Fruit fly (Drosophila melanogaster) whole organism, pupa: ENCODE data around the gene CG10863.

ENCODE experiments used
- CG10348 ChIP-seq: fragments of 200-800 bp; sonication (Bioruptor generic); IDR thresholded peaks from 2 replicates; pipeline ENCODE4 v1.3.6; 2022; ENCODE audit warnings: missing biosample characterization, missing genetic modification characterization
- CG12605 ChIP-seq: fragments of 200-800 bp; sonication (Bioruptor generic); IDR thresholded peaks from 2 replicates; pipeline ENCODE4 v1.3.6; 2022; ENCODE audit warnings: missing biosample characterization, missing genetic modification characterization
- CG13204 ChIP-seq: fragments of 200-800 bp; sonication (Bioruptor generic); optimal IDR thresholded peaks from 2 replicates; lab custom pipeline; 2018; ENCODE audit warnings: missing biosample characterization, mild to moderate bottlenecking, missing genetic modification characterization, moderate library complexity
- CG14655 ChIP-seq: fragments of 200-800 bp; sonication (Bioruptor generic); optimal IDR thresholded peaks from 3 replicates; lab custom pipeline; 2017; ENCODE audit warnings: mild to moderate bottlenecking, missing biosample characterization, missing genetic modification reagents, missing genetic modification characterization
- CG15710 ChIP-seq: fragments of 200-800 bp; sonication (Bioruptor generic); optimal IDR thresholded peaks from 2 replicates; lab custom pipeline; 2018; ENCODE audit warnings: missing biosample characterization, mild to moderate bottlenecking, missing genetic modification characterization, moderate library complexity
- CG17806 ChIP-seq: fragments of 200-800 bp; sonication (Bioruptor generic); optimal IDR thresholded peaks from 2 replicates; lab custom pipeline; 2018; ENCODE audit warnings: missing biosample characterization, mild to moderate bottlenecking, missing genetic modification characterization, moderate library complexity
- CG32121 ChIP-seq: fragments of 200-800 bp; sonication (Bioruptor generic); IDR thresholded peaks from 2 replicates; pipeline ENCODE4 v1.3.6; 2022; ENCODE audit warnings: missing biosample characterization, missing genetic modification characterization
- CG34367 ChIP-seq: fragments of 200-800 bp; sonication (Bioruptor generic); optimal IDR thresholded peaks from 2 replicates; lab custom pipeline; 2018; ENCODE audit warnings: missing biosample characterization, mild to moderate bottlenecking, missing genetic modification characterization
- CG4496 ChIP-seq: fragments of 200-800 bp; sonication (Bioruptor generic); IDR thresholded peaks from 3 replicates; pipeline ENCODE4 v1.3.6; 2022; ENCODE audit warnings: missing biosample characterization, missing genetic modification characterization
- CG8159 ChIP-seq: fragments of 200-800 bp; sonication (Bioruptor generic); optimal IDR thresholded peaks from 3 replicates; lab custom pipeline; 2018; ENCODE audit warnings: missing biosample characterization, mild to moderate bottlenecking, missing genetic modification characterization, moderate library complexity
- CG8301 ChIP-seq: fragments of 200-800 bp; sonication (Bioruptor generic); optimal IDR thresholded peaks from 2 replicates; lab custom pipeline; 2018; ENCODE audit warnings: missing biosample characterization, mild to moderate bottlenecking, missing genetic modification characterization
- CG9948 ChIP-seq: fragments of 200-800 bp; sonication (Bioruptor generic); optimal IDR thresholded peaks from 2 replicates; lab custom pipeline; 2018; ENCODE audit warnings: missing biosample characterization, mild to moderate bottlenecking, missing genetic modification characterization, moderate library complexity
- D1 ChIP-seq: fragments of 200-800 bp; sonication (Bioruptor generic); optimal IDR thresholded peaks from 2 replicates; lab custom pipeline; 2018; ENCODE audit warnings: missing biosample characterization, mild to moderate bottlenecking, missing genetic modification characterization, moderate library complexity
- EcR ChIP-seq: fragments of 200-800 bp; sonication (Bioruptor generic); optimal IDR thresholded peaks from 3 replicates; lab custom pipeline; 2019; ENCODE audit warnings: missing biosample characterization, missing genetic modification characterization, mild to moderate bottlenecking, moderate library complexity, missing genetic modification reagents
- Ets98B ChIP-seq: fragments of 200-800 bp; sonication (Bioruptor generic); IDR thresholded peaks from 2 replicates; pipeline ENCODE4 v1.3.6; 2022; ENCODE audit warnings: missing biosample characterization, missing genetic modification characterization
- Pif1A ChIP-seq: fragments of 200-800 bp; sonication (Bioruptor generic); optimal IDR thresholded peaks from 3 replicates; lab custom pipeline; 2016; ENCODE audit warnings: missing biosample characterization, missing genetic modification characterization
- Pif1B ChIP-seq: fragments of 200-800 bp; sonication (Bioruptor generic); optimal IDR thresholded peaks from 3 replicates; lab custom pipeline; 2016; ENCODE audit warnings: missing biosample characterization, missing genetic modification characterization
- Snoo ChIP-seq: fragments of 200-800 bp; sonication (Bioruptor generic); optimal IDR thresholded peaks from 3 replicates; lab custom pipeline; 2017; ENCODE audit warnings: missing biosample characterization, mild to moderate bottlenecking, missing genetic modification characterization, inconsistent platforms
- fd96Ca ChIP-seq: fragments of 200-800 bp; sonication (Bioruptor generic); IDR thresholded peaks from 3 replicates; pipeline ENCODE4 v1.3.6; 2022; ENCODE audit warnings: missing biosample characterization, missing genetic modification characterization
- gl ChIP-seq: fragments of 200-800 bp; sonication (Bioruptor generic); optimal IDR thresholded peaks from 2 replicates; lab custom pipeline; 2018; ENCODE audit warnings: missing biosample characterization, mild to moderate bottlenecking, missing genetic modification characterization
- rn ChIP-seq: fragments of 200-800 bp; sonication (Bioruptor generic); IDR thresholded peaks from 2 replicates; pipeline ENCODE4 v1.3.6; 2022; ENCODE audit warnings: missing biosample characterization, missing genetic modification characterization

Gene CG10863

DNA sequence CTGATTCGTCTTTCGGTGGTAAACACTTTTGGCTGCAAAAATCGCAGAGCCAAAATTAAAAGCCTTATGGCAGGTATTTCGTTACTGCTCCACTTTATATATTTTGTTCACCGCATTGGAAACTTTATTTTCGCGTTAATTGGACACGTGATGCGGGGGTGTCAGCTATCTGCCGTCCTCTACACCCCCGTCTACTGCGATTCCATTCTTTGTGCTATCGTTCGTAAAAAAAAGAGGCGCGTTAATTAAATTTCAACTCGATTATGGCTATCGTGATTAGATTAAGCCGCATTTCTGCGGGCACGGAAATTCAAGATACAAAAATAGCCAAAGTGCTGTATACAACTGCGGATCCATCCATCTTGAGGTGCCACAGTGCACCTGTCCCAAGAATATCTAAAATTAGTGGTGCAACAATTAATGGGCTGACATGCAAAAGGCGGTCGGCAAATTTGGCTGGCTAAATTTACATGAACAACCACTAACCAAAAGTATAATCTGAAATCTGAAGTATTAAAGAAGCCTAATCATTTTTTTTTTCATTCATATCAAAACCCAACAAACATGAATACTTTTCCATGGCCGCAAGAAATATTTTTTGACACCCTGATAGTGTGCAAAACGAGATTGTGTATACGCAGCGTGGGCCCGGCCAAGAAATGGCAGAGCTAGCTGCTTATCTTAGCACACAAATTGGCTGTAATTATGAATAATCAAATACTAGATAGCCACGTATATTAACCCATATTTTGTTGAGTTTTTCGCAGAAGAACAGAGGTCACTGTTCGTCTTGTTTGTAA lies 12.1 kb downstream of the CG10863 start:
- no peak for TF ChIP-seq EcR (GFP tag; lab: Kevin White, UChicago)
- TF ChIP-seq CG8301 (tag; lab: Kevin White, UChicago), result no peak

dm6 chr3L:3928943-3929785 lies 13.1 kb downstream of the CG10863 start:
- TF ChIP-seq Snoo (no peak), CG34367 (no peak), CG8301 (tag; lab: Kevin White, UChicago) (no peak), CG17806 (tag; lab: Kevin White, UChicago) (no peak), CG14655 (no peak), CG8159 (tag; lab: Kevin White, UChicago) (no peak), CG4496 (GFP tag; lab: Robert Waterston, UW) (no peak), gl (tag; lab: Kevin White, UChicago) (no peak), D1 (tag; lab: Kevin White, UChicago) (no peak), Ets98B (no peak), CG10348 (no peak), CG9948 (tag; lab: Kevin White, UChicago) (no peak), Pif1B (GFP tag; lab: Kevin White, UChicago) (no peak), rn (GFP tag; lab: Robert Waterston, UW) (no peak), CG12605 (GFP tag; lab: Robert Waterston, UW) (no peak), Pif1A (GFP tag; lab: Kevin White, UChicago) (no peak), fd96Ca (GFP tag; lab: Robert Waterston, UW) (no peak), CG32121 (GFP tag; lab: Robert Waterston, UW) (no peak)
- TF ChIP-seq, all 21 proteins: peak for 0

DNA sequence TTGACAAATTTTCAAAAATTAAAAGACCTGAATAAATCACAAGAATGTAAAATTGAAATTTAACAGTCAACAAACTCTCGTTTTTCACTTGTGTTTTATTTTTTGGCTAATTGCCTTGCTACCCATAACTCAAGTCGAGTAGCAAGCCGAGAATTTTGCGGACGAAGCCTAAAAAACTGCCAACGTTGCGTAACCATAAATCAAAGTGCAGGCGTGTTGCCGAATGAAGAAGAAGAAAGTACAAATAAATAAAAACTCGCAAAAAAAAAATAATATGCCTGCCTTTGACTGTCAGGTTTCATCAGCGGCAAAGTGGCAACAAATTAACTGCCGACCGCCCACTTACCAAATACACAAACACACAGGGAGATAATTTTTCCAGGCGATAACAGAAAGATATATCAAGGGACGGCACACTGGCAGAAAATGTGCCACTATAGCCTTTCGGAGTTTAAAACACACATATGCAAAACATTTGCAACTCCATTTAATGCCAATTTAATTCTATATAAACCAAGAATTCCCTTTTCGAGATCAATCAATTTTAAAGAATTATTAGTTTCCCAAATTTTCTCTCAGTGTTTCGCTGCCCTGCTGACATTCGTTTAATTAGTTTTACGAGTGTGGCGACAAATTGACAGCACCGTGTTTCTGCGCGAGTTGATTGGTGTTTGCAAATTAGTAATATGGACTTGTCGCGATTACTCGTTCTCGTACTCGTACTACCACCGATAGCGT lies 13.9 kb downstream of the CG10863 start:
- TF ChIP-seq CG8301 (tag; lab: Kevin White, UChicago), result peak; percentile 29
- TF ChIP-seq Pif1B (GFP tag; lab: Kevin White, UChicago), result peak; percentile 72
- TF ChIP-seq Pif1A (GFP tag; lab: Kevin White, UChicago), result peak; percentile 73
- peak; percentile 75 for TF ChIP-seq fd96Ca (GFP tag; lab: Robert Waterston, UW)
- TF ChIP-seq CG32121 (GFP tag; lab: Robert Waterston, UW), result peak; percentile 30; the same call in 1 of the 2 replicates
- peak; percentile 69 for TF ChIP-seq CG4496 (GFP tag; lab: Robert Waterston, UW)
- no peak for TF ChIP-seq CG13204 (GFP tag; lab: Kevin White, UChicago)
- no peak for TF ChIP-seq EcR (GFP tag; lab: Kevin White, UChicago)
- peak; percentile 43; the same call in 1 of the 2 replicates for TF ChIP-seq CG10348
- TF ChIP-seq D1 (tag; lab: Kevin White, UChicago), result no peak
- TF ChIP-seq gl (tag; lab: Kevin White, UChicago), result no peak
- peak; percentile 75 for TF ChIP-seq CG8159 (tag; lab: Kevin White, UChicago)
- TF ChIP-seq CG15710 (tag; lab: Kevin White, UChicago), result peak; percentile 77
- peak; percentile 55 for TF ChIP-seq CG14655
- peak; percentile 82 for TF ChIP-seq CG12605 (GFP tag; lab: Robert Waterston, UW)
- peak; percentile 50 for TF ChIP-seq CG17806 (tag; lab: Kevin White, UChicago)
- no peak for TF ChIP-seq CG9948 (tag; lab: Kevin White, UChicago)
- peak; percentile 54 for TF ChIP-seq CG34367
- peak; percentile 82 for TF ChIP-seq Snoo
- TF ChIP-seq rn (GFP tag; lab: Robert Waterston, UW), result no peak
- peak; percentile 74 for TF ChIP-seq Ets98B

- TF ChIP-seq CG10348 (no peak), fd96Ca (GFP tag; lab: Robert Waterston, UW) (no peak), Ets98B (no peak), CG8159 (tag; lab: Kevin White, UChicago) (no peak), CG12605 (GFP tag; lab: Robert Waterston, UW) (no peak), CG13204 (GFP tag; lab: Kevin White, UChicago) (no peak)
These were observed 14.8 kb downstream of the CG10863 start for dm6 chr3L:3927462-3927861.

DNA sequence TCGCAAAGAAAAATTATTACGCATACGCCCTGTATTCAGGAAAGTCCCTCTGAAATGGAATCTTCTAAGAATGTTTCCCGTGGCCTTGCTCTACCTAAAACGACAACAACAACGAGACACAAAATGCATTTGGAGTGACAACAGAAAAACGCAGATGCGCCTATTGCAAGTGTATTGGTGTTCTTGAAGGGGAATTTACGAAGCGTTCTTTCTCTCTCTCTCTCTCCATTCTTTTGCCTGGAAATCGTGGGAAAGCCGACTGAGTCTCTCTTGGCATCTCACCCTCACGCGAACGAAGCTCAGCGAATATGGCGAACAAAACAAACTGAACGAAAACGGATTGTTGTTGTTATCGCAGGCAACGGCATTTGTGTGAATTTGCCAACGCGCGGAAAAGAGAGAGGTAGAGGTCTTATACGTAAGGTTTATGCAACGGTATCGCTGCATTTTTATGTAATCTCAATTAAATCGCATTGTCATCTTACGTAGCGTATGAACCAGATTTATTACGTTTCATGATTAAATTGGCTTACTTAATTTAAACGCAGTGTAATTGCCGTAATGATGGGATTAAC lies 16.0 kb downstream of the CG10863 start:
- TF ChIP-seq CG34367 (no peak), EcR (GFP tag; lab: Kevin White, UChicago) (no peak), CG8301 (tag; lab: Kevin White, UChicago) (no peak), D1 (tag; lab: Kevin White, UChicago) (no peak), CG4496 (GFP tag; lab: Robert Waterston, UW) (no peak), CG8159 (tag; lab: Kevin White, UChicago) (no peak), rn (GFP tag; lab: Robert Waterston, UW) (no peak), Snoo (no peak), CG10348 (no peak), CG32121 (GFP tag; lab: Robert Waterston, UW) (no peak), Ets98B (no peak), CG13204 (GFP tag; lab: Kevin White, UChicago) (no peak), CG15710 (tag; lab: Kevin White, UChicago) (no peak), CG9948 (tag; lab: Kevin White, UChicago) (no peak), fd96Ca (GFP tag; lab: Robert Waterston, UW) (no peak), CG12605 (GFP tag; lab: Robert Waterston, UW) (no peak)
- TF ChIP-seq, all 21 proteins: peak for 0
